Worm (Caenorhabditis elegans) whole organism, L1 larva: ENCODE data around the gene ric-8.

ENCODE experiments used
- C04F5.9 ChIP-seq: sonication (generic microtip); optimal IDR thresholded peaks from 2 replicates; lab custom pipeline; 2016; ENCODE audit warnings: missing genetic modification characterization, missing compliant biosample characterization
- C34B4.2 ChIP-seq: sonication (generic microtip); optimal IDR thresholded peaks from 2 replicates; lab custom pipeline; 2017; ENCODE audit warnings: mild to moderate bottlenecking, missing genetic modification characterization, missing compliant biosample characterization
- F16B12.6 ChIP-seq: fragments of 150-350 bp; optimal IDR thresholded peaks from 2 replicates; lab custom pipeline; 2014; ENCODE audit warnings: missing biosample characterization, missing genetic modification characterization
- Y116A8C.19 ChIP-seq: sonication (generic microtip); optimal IDR thresholded peaks from 2 replicates; lab custom pipeline; 2016; ENCODE audit warnings: missing compliant biosample characterization, missing genetic modification characterization, borderline replicate concordance
- alr-1 ChIP-seq: fragments of 200-800 bp; sonication (Bioruptor generic); optimal IDR thresholded peaks from 2 replicates; lab custom pipeline; 2018; ENCODE audit warnings: borderline replicate concordance, mild to moderate bottlenecking, missing genetic modification characterization, missing compliant biosample characterization
- ama-1 ChIP-seq: fragments of 150-350 bp; optimal IDR thresholded peaks from 2 replicates; lab custom pipeline; 2014
- blmp-1 ChIP-seq: fragments of 150-350 bp; optimal IDR thresholded peaks from 2 replicates; lab custom pipeline; 2014; ENCODE audit warnings: missing biosample characterization, missing genetic modification characterization
- ceh-8 ChIP-seq: fragments of 200-800 bp; sonication (Bioruptor generic); optimal IDR thresholded peaks from 2 replicates; lab custom pipeline; 2018; ENCODE audit warnings: mild to moderate bottlenecking, missing genetic modification characterization, moderate library complexity, missing compliant biosample characterization
- ceh-88 ChIP-seq: fragments of 200-800 bp; sonication (Bioruptor generic); IDR thresholded peaks from 2 replicates; pipeline ENCODE4 v1.3.6; 2022; ENCODE audit warnings: missing genetic modification characterization, missing compliant biosample characterization
- ceh-90 ChIP-seq: sonication (generic microtip); optimal IDR thresholded peaks from 2 replicates; lab custom pipeline; 2016; ENCODE audit warnings: missing genetic modification characterization, missing compliant biosample characterization
- dpl-1 ChIP-seq, 3 experiments: fragments of 150-350 bp in 2 of 3; sonication (generic microtip) in 1 of 3; optimal IDR thresholded peaks; 2 replicates each; lab custom pipeline; 2014 to 2017; ENCODE audit warnings: missing biosample characterization in 3 of 3, missing genetic modification characterization in 3 of 3, missing genetic modification reagents in 3 of 3
- dsc-1 ChIP-seq: sonication (generic microtip); optimal IDR thresholded peaks from 2 replicates; lab custom pipeline; 2016; ENCODE audit warnings: mild to moderate bottlenecking, missing genetic modification characterization, missing compliant biosample characterization
- efl-3 ChIP-seq: fragments of 200-800 bp; sonication (Bioruptor generic); optimal IDR thresholded peaks from 2 replicates; lab custom pipeline; 2018; ENCODE audit warnings: mild to moderate bottlenecking, missing genetic modification characterization, missing compliant biosample characterization
- egl-27 ChIP-seq, 2 experiments: fragments of 150-350 bp in 1 of 2; sonication (generic microtip); optimal IDR thresholded peaks; 3 replicates each; lab custom pipeline; 2017 to 2018; ENCODE audit warnings: missing biosample characterization in 2 of 2, missing genetic modification characterization in 2 of 2, missing genetic modification reagents in 2 of 2
- elt-3 ChIP-seq, 6 experiments: fragments of 150-350 bp in 1 of 6; sonication (generic microtip); optimal IDR thresholded peaks; 2 replicates each; lab custom pipeline; 2017 to 2018; ENCODE audit warnings: missing biosample characterization in 6 of 6, missing genetic modification characterization in 6 of 6, inconsistent platforms in 1 of 6
- fkh-10 ChIP-seq: sonication (generic microtip); optimal IDR thresholded peaks from 2 replicates; lab custom pipeline; 2017; ENCODE audit warnings: missing biosample characterization, missing genetic modification reagents, missing genetic modification characterization
- fkh-8 ChIP-seq: sonication (generic microtip); optimal IDR thresholded peaks from 2 replicates; lab custom pipeline; 2016; ENCODE audit warnings: mild to moderate bottlenecking, missing genetic modification characterization, missing compliant biosample characterization
- fos-1 ChIP-seq: fragments of 150-350 bp; optimal IDR thresholded peaks from 2 replicates; lab custom pipeline; 2014; ENCODE audit warnings: missing biosample characterization, missing genetic modification characterization
- hlh-17 ChIP-seq: fragments of 200-800 bp; sonication (Bioruptor generic); optimal IDR thresholded peaks from 2 replicates; lab custom pipeline; 2018; ENCODE audit warnings: missing genetic modification characterization, mild to moderate bottlenecking, missing compliant biosample characterization, moderate library complexity, borderline replicate concordance
- hpl-2 ChIP-seq: fragments of 150-350 bp; optimal IDR thresholded peaks from 2 replicates; lab custom pipeline; 2014; ENCODE audit warnings: missing biosample characterization, missing genetic modification reagents, missing genetic modification characterization
- irx-1 ChIP-seq: sonication (generic microtip); optimal IDR thresholded peaks from 2 replicates; lab custom pipeline; 2016; ENCODE audit warnings: missing genetic modification characterization, missing compliant biosample characterization
- isw-1 ChIP-seq: fragments of 200-800 bp; sonication (Bioruptor generic); IDR thresholded peaks from 2 replicates; pipeline ENCODE4 v1.3.6; 2022; ENCODE audit warnings: missing genetic modification characterization, missing compliant biosample characterization
- lin-13 ChIP-seq: fragments of 150-350 bp; optimal IDR thresholded peaks from 2 replicates; lab custom pipeline; 2014; ENCODE audit warnings: missing biosample characterization, missing genetic modification reagents, missing genetic modification characterization
- lin-14 ChIP-seq: fragments of 200-800 bp; sonication (Bioruptor generic); optimal IDR thresholded peaks from 2 replicates; lab custom pipeline; 2018; ENCODE audit warnings: mild to moderate bottlenecking, missing genetic modification characterization, moderate library complexity, missing compliant biosample characterization
- lin-15B ChIP-seq: fragments of 150-350 bp; sonication (generic microtip); optimal IDR thresholded peaks from 3 replicates; lab custom pipeline; 2014; ENCODE audit warnings: missing biosample characterization, missing genetic modification characterization
- lin-35 ChIP-seq, 2 experiments: fragments of 150-350 bp; optimal IDR thresholded peaks; 2 replicates each; lab custom pipeline; 2014; ENCODE audit warnings: missing biosample characterization in 2 of 2, missing genetic modification characterization in 2 of 2, missing genetic modification reagents in 2 of 2
- lin-39 ChIP-seq: fragments of 150-350 bp; optimal IDR thresholded peaks from 2 replicates; lab custom pipeline; 2014; ENCODE audit warnings: missing biosample characterization, missing genetic modification reagents, missing genetic modification characterization
- lir-3 ChIP-seq: sonication (generic microtip); optimal IDR thresholded peaks from 2 replicates; lab custom pipeline; 2016; ENCODE audit warnings: mild to moderate bottlenecking, missing genetic modification characterization, moderate library complexity, missing compliant biosample characterization; ENCODE audit not compliant: poor library complexity
- lsy-2 ChIP-seq, 2 experiments: fragments of 150-350 bp; optimal IDR thresholded peaks; 2 replicates each; lab custom pipeline; 2014; ENCODE audit warnings: missing biosample characterization in 2 of 2, missing genetic modification characterization in 2 of 2
- mab-9 ChIP-seq: fragments of 200-800 bp; sonication (Bioruptor generic); IDR thresholded peaks from 2 replicates; pipeline ENCODE4 v1.3.6; 2022; ENCODE audit warnings: missing genetic modification reagents, missing genetic modification characterization, missing compliant biosample characterization
- mef-2 ChIP-seq: fragments of 150-350 bp; optimal IDR thresholded peaks from 2 replicates; lab custom pipeline; 2014; ENCODE audit warnings: missing biosample characterization, missing genetic modification characterization
- mep-1 ChIP-seq: fragments of 150-350 bp; optimal IDR thresholded peaks from 2 replicates; lab custom pipeline; 2014; ENCODE audit warnings: missing biosample characterization, missing genetic modification characterization
- nhr-11 ChIP-seq: fragments of 150-350 bp; optimal IDR thresholded peaks from 2 replicates; lab custom pipeline; 2014; ENCODE audit warnings: missing biosample characterization, missing genetic modification characterization
- nhr-19 ChIP-seq: fragments of 200-800 bp; sonication (Bioruptor generic); conservative IDR thresholded peaks from 2 replicates; pipeline ENCODE4 v1.3.6; 2022; ENCODE audit warnings: missing genetic modification characterization, missing compliant biosample characterization
- nhr-20 ChIP-seq: sonication (generic microtip); optimal IDR thresholded peaks from 2 replicates; lab custom pipeline; 2016; ENCODE audit warnings: mild to moderate bottlenecking, missing genetic modification characterization, missing compliant biosample characterization
- nhr-237 ChIP-seq: fragments of 150-350 bp; optimal IDR thresholded peaks from 2 replicates; lab custom pipeline; 2014; ENCODE audit warnings: missing biosample characterization, missing genetic modification characterization
- nhr-47 ChIP-seq: sonication (generic microtip); optimal IDR thresholded peaks from 2 replicates; lab custom pipeline; 2016; ENCODE audit warnings: mild to moderate bottlenecking, missing genetic modification characterization, moderate library complexity, missing compliant biosample characterization
- nhr-76 ChIP-seq: sonication (generic microtip); optimal IDR thresholded peaks from 2 replicates; lab custom pipeline; 2017; ENCODE audit warnings: missing biosample characterization, missing genetic modification characterization
- nhr-84 ChIP-seq: sonication (generic microtip); optimal IDR thresholded peaks from 2 replicates; lab custom pipeline; 2017; ENCODE audit warnings: missing biosample characterization, missing genetic modification characterization
- nhr-90 ChIP-seq: sonication (generic microtip); optimal IDR thresholded peaks from 2 replicates; lab custom pipeline; 2016; ENCODE audit warnings: mild to moderate bottlenecking, missing genetic modification characterization, missing compliant biosample characterization; ENCODE audit not compliant: poor library complexity
- skn-1 ChIP-seq: fragments of 150-350 bp; optimal IDR thresholded peaks from 2 replicates; lab custom pipeline; 2014; ENCODE audit warnings: missing biosample characterization, missing genetic modification characterization
- snu-23 ChIP-seq: sonication (generic microtip); optimal IDR thresholded peaks from 2 replicates; lab custom pipeline; 2016; ENCODE audit warnings: missing genetic modification characterization, missing compliant biosample characterization
- sptf-1 ChIP-seq: fragments of 150-350 bp; optimal IDR thresholded peaks from 2 replicates; lab custom pipeline; 2014; ENCODE audit warnings: missing biosample characterization, missing genetic modification characterization
- swsn-7 ChIP-seq: sonication (generic microtip); optimal IDR thresholded peaks from 2 replicates; lab custom pipeline; 2016; ENCODE audit warnings: missing genetic modification characterization, missing compliant biosample characterization
- tbx-2 ChIP-seq: sonication (generic microtip); optimal IDR thresholded peaks from 2 replicates; lab custom pipeline; 2016; ENCODE audit warnings: missing genetic modification characterization, missing compliant biosample characterization
- unc-130 ChIP-seq: fragments of 150-350 bp; optimal IDR thresholded peaks from 2 replicates; lab custom pipeline; 2017; ENCODE audit warnings: missing biosample characterization, missing genetic modification characterization, inconsistent platforms
- unc-30 ChIP-seq: sonication (generic microtip); optimal IDR thresholded peaks from 2 replicates; lab custom pipeline; 2017; ENCODE audit warnings: missing biosample characterization, missing genetic modification characterization
- unc-86 ChIP-seq: sonication (generic microtip); optimal IDR thresholded peaks from 2 replicates; lab custom pipeline; 2016; ENCODE audit warnings: missing genetic modification characterization, missing compliant biosample characterization
- xbp-1 ChIP-seq: sonication (generic microtip); optimal IDR thresholded peaks from 2 replicates; lab custom pipeline; 2016; ENCODE audit warnings: missing genetic modification characterization, missing compliant biosample characterization
- zag-1 ChIP-seq: fragments of 150-350 bp; optimal IDR thresholded peaks from 2 replicates; lab custom pipeline; 2014; ENCODE audit warnings: missing biosample characterization, missing genetic modification characterization
- zip-4 ChIP-seq: fragments of 200-800 bp; sonication (Bioruptor generic); optimal IDR thresholded peaks from 2 replicates; lab custom pipeline; 2018; ENCODE audit warnings: mild to moderate bottlenecking, missing genetic modification characterization, moderate library complexity, missing compliant biosample characterization
- ztf-11 ChIP-seq, 2 experiments: sonication (generic microtip); optimal IDR thresholded peaks; 2 replicates each; lab custom pipeline; 2016 to 2017; ENCODE audit warnings: missing genetic modification characterization in 2 of 2, missing biosample characterization in 1 of 2, missing compliant biosample characterization in 1 of 2
- ztf-4 ChIP-seq: fragments of 150-350 bp; optimal IDR thresholded peaks from 2 replicates; lab custom pipeline; 2014; ENCODE audit warnings: missing biosample characterization, missing genetic modification characterization

ric-8 gene

DNA sequence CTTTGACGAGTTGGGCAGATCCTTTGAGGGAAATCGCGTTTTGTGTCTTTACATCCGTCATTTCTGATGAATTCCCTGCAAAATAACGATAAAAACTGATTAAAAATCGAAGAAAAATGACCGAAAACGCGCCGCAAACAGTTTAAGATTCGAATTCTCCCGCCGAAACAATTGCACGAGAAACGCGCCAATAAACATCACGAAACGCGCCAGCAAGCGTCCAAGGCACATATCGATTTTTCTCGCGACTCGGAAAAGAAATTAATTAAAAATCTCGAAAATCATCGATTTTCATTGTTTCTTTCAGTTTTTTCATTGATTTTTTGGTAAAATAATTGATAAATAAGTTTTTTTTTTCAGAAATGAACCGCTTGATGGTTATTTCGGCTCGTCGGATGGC lies 1.8 kb upstream of the ric-8 start, which contains the start of the genes mdf-2 and nduv-3:
mdf-2 (minus strand) TSS at position 176 of the 400 bp plus-strand sequence.
nduv-3 (plus strand) TSS at position 361 of the 400 bp plus-strand sequence.
- TF ChIP-seq lin-13, result peak; percentile 80
- peak; percentile 51 for TF ChIP-seq nhr-11 (tag; lab: Kevin White, UChicago)
- TF ChIP-seq swsn-7 (tag; lab: Kevin White, UChicago), result peak; percentile 82
- TF ChIP-seq xbp-1 (tag; lab: Kevin White, UChicago), result peak; percentile 79
- TF ChIP-seq mef-2 (tag; lab: Kevin White, UChicago), result no peak
- peak; percentile 85 for TF ChIP-seq snu-23 (GFP tag; lab: Kevin White, UChicago)
- TF ChIP-seq F16B12.6 (tag; lab: Kevin White, UChicago), result peak; percentile 58
- peak; percentile 76 for TF ChIP-seq unc-130
- TF ChIP-seq irx-1 (tag; lab: Kevin White, UChicago), result peak; percentile 73
- TF ChIP-seq fos-1, result peak; percentile 50
- no peak for TF ChIP-seq nhr-84 (tag; lab: Kevin White, UChicago)
- peak; percentile 86 for TF ChIP-seq dsc-1 (tag; lab: Kevin White, UChicago)
- no peak for TF ChIP-seq zag-1
- TF ChIP-seq unc-86, result peak; percentile 82
- TF ChIP-seq dpl-1 (GFP tag; optimal IDR thresholded peaks at IDR 0.05; lab: Kevin White, UChicago), result peak; percentile 92 to 94 (median 94)
- no peak for TF ChIP-seq unc-30 (tag; lab: Kevin White, UChicago)
- TF ChIP-seq mab-9 (GFP tag; lab: Robert Waterston, UW), result peak; percentile 58
- TF ChIP-seq ama-1 (lab: Kevin White, UChicago), result no peak
- TF ChIP-seq blmp-1 (tag; lab: Kevin White, UChicago), result peak; percentile 48
- TF ChIP-seq nhr-76 (tag; lab: Kevin White, UChicago), result no peak
- TF ChIP-seq tbx-2 (tag; lab: Kevin White, UChicago), result peak; percentile 89
- TF ChIP-seq zip-4, result peak; percentile 53
- TF ChIP-seq lin-14 (GFP tag; lab: Kevin White, UChicago), result no peak
- TF ChIP-seq skn-1 (tag; lab: Kevin White, UChicago), result peak; percentile 66
- TF ChIP-seq nhr-90, result peak; percentile 81
- peak; percentile 96 for TF ChIP-seq mep-1 (tag; lab: Kevin White, UChicago)
- TF ChIP-seq hlh-17, result no peak
- TF ChIP-seq sptf-1 (tag; lab: Kevin White, UChicago), result no peak
- TF ChIP-seq C34B4.2 (tag; lab: Kevin White, UChicago), result no peak
- TF ChIP-seq ceh-90, result peak; percentile 21
- no peak for TF ChIP-seq hpl-2 (GFP tag; lab: Kevin White, UChicago)
- TF ChIP-seq lin-39 (tag; lab: Kevin White, UChicago), result peak; percentile 77
- peak; percentile 91 to 96 for TF ChIP-seq lin-35 (GFP tag; optimal IDR thresholded peaks at IDR 0.05; lab: Kevin White, UChicago)
- peak; percentile 81 for TF ChIP-seq isw-1 (GFP tag; lab: Robert Waterston, UW)
- no peak for TF ChIP-seq lir-3 (tag; lab: Kevin White, UChicago)
- peak; percentile 91 for TF ChIP-seq nhr-47 (tag; lab: Kevin White, UChicago)
- no peak for TF ChIP-seq efl-3
- TF ChIP-seq egl-27 (tag; optimal IDR thresholded peaks at IDR 0.05; lab: Kevin White, UChicago), result no peak
- TF ChIP-seq nhr-20, result peak; percentile 73
- peak; percentile 85 for TF ChIP-seq lin-15B (tag; lab: Kevin White, UChicago)
- TF ChIP-seq ztf-11 (tag; optimal IDR thresholded peaks at IDR 0.05; lab: Kevin White, UChicago), result peak in 1 of 2 experiments; percentile 67
- peak; percentile 77 for TF ChIP-seq nhr-19 (GFP tag; lab: Robert Waterston, UW)
- no peak for TF ChIP-seq alr-1
- TF ChIP-seq C04F5.9, result peak; percentile 43
- peak; percentile 23; the same call in 1 of the 2 replicates for TF ChIP-seq ceh-88 (GFP tag; lab: Robert Waterston, UW)
- peak; percentile 54 for TF ChIP-seq ztf-4
- TF ChIP-seq fkh-8 (tag; lab: Kevin White, UChicago), result peak; percentile 72
- TF ChIP-seq nhr-237 (tag; lab: Kevin White, UChicago), result peak; percentile 26
- TF ChIP-seq elt-3 (tag; optimal IDR thresholded peaks at IDR 0.05; lab: Kevin White, UChicago), result peak in 2 of 6 experiments; percentile 55 to 61
- peak; percentile 53 for TF ChIP-seq ceh-8 (GFP tag; lab: Kevin White, UChicago)
- TF ChIP-seq Y116A8C.19 (tag; lab: Kevin White, UChicago), result no peak
- TF ChIP-seq fkh-10 (GFP tag; lab: Kevin White, UChicago), result peak; percentile 39
- peak; percentile 92 for TF ChIP-seq lsy-2 (tag; optimal IDR thresholded peaks at IDR 0.05; lab: Kevin White, UChicago)
